Worm (Caenorhabditis elegans) whole organism, L1 larva: ENCODE results near the gene alh-9.

Experiments
- C04F5.9 ChIP-seq: sonication (generic microtip); optimal IDR thresholded peaks from 2 replicates; lab custom pipeline; 2016; ENCODE audit warnings: missing genetic modification characterization, missing compliant biosample characterization
- C16A3.4 ChIP-seq: fragments of 150-350 bp; optimal IDR thresholded peaks from 2 replicates; lab custom pipeline; 2014; ENCODE audit warnings: missing biosample characterization, missing genetic modification characterization
- Y116A8C.19 ChIP-seq: sonication (generic microtip); optimal IDR thresholded peaks from 2 replicates; lab custom pipeline; 2016; ENCODE audit warnings: missing compliant biosample characterization, missing genetic modification characterization, borderline replicate concordance
- alr-1 ChIP-seq: fragments of 200-800 bp; sonication (Bioruptor generic); optimal IDR thresholded peaks from 2 replicates; lab custom pipeline; 2018; ENCODE audit warnings: borderline replicate concordance, mild to moderate bottlenecking, missing genetic modification characterization, missing compliant biosample characterization
- aly-2 ChIP-seq: fragments of 150-350 bp; optimal IDR thresholded peaks from 2 replicates; lab custom pipeline; 2014; ENCODE audit warnings: missing biosample characterization, missing genetic modification characterization
- ama-1 ChIP-seq: fragments of 150-350 bp; optimal IDR thresholded peaks from 2 replicates; lab custom pipeline; 2014
- blmp-1 ChIP-seq: fragments of 150-350 bp; optimal IDR thresholded peaks from 2 replicates; lab custom pipeline; 2014; ENCODE audit warnings: missing biosample characterization, missing genetic modification characterization
- ceh-63 ChIP-seq: fragments of 200-800 bp; sonication (Bioruptor generic); optimal IDR thresholded peaks from 2 replicates; lab custom pipeline; 2018; ENCODE audit warnings: mild to moderate bottlenecking, missing genetic modification characterization, missing compliant biosample characterization
- ceh-8 ChIP-seq: fragments of 200-800 bp; sonication (Bioruptor generic); optimal IDR thresholded peaks from 2 replicates; lab custom pipeline; 2018; ENCODE audit warnings: mild to moderate bottlenecking, missing genetic modification characterization, moderate library complexity, missing compliant biosample characterization
- ceh-82 ChIP-seq, 3 experiments: fragments of 150-350 bp in 1 of 3; sonication (generic microtip) in 2 of 3; optimal IDR thresholded peaks; 2 replicates each; lab custom pipeline; 2014 to 2017; ENCODE audit warnings: missing biosample characterization in 3 of 3, missing genetic modification characterization in 3 of 3
- dpl-1 ChIP-seq, 3 experiments: fragments of 150-350 bp in 2 of 3; sonication (generic microtip) in 1 of 3; optimal IDR thresholded peaks; 2 replicates each; lab custom pipeline; 2014 to 2017; ENCODE audit warnings: missing biosample characterization in 3 of 3, missing genetic modification characterization in 3 of 3, missing genetic modification reagents in 3 of 3
- efl-1 ChIP-seq, 4 experiments: fragments of 150-350 bp; optimal IDR thresholded peaks in 3 of 4; peaks in 1 of 4; 1 replicate in 1 of 4; 2 replicates in 3 of 4; lab custom pipeline; 2014; ENCODE audit warnings: missing biosample characterization in 2 of 4, missing genetic modification characterization in 2 of 4, missing genetic modification reagents in 2 of 4
- egl-27 ChIP-seq, 2 experiments: fragments of 150-350 bp in 1 of 2; sonication (generic microtip); optimal IDR thresholded peaks; 3 replicates each; lab custom pipeline; 2017 to 2018; ENCODE audit warnings: missing biosample characterization in 2 of 2, missing genetic modification characterization in 2 of 2, missing genetic modification reagents in 2 of 2
- elt-2 ChIP-seq: sonication (generic microtip); optimal IDR thresholded peaks from 2 replicates; lab custom pipeline; 2016; ENCODE audit warnings: missing genetic modification characterization, mild to moderate bottlenecking, inconsistent platforms, missing compliant biosample characterization, missing genetic modification reagents
- ets-5 ChIP-seq: fragments of 200-800 bp; sonication (Bioruptor generic); IDR thresholded peaks from 2 replicates; pipeline ENCODE4 v1.3.6; 2022; ENCODE audit warnings: missing genetic modification characterization, missing compliant biosample characterization
- fkh-10 ChIP-seq: sonication (generic microtip); optimal IDR thresholded peaks from 2 replicates; lab custom pipeline; 2017; ENCODE audit warnings: missing biosample characterization, missing genetic modification reagents, missing genetic modification characterization
- fkh-8 ChIP-seq: sonication (generic microtip); optimal IDR thresholded peaks from 2 replicates; lab custom pipeline; 2016; ENCODE audit warnings: mild to moderate bottlenecking, missing genetic modification characterization, missing compliant biosample characterization
- fos-1 ChIP-seq: fragments of 150-350 bp; optimal IDR thresholded peaks from 2 replicates; lab custom pipeline; 2014; ENCODE audit warnings: missing biosample characterization, missing genetic modification characterization
- grh-1 ChIP-seq: fragments of 200-800 bp; sonication (Bioruptor generic); IDR thresholded peaks from 2 replicates; pipeline ENCODE4 v1.3.6; 2022; ENCODE audit warnings: missing genetic modification reagents, missing genetic modification characterization, missing compliant biosample characterization
- hlh-17 ChIP-seq: fragments of 200-800 bp; sonication (Bioruptor generic); optimal IDR thresholded peaks from 2 replicates; lab custom pipeline; 2018; ENCODE audit warnings: missing genetic modification characterization, mild to moderate bottlenecking, missing compliant biosample characterization, moderate library complexity, borderline replicate concordance
- hlh-4 ChIP-seq: sonication (generic microtip); optimal IDR thresholded peaks from 2 replicates; lab custom pipeline; 2016; ENCODE audit warnings: mild to moderate bottlenecking, missing genetic modification characterization, missing compliant biosample characterization
- irx-1 ChIP-seq: sonication (generic microtip); optimal IDR thresholded peaks from 2 replicates; lab custom pipeline; 2016; ENCODE audit warnings: missing genetic modification characterization, missing compliant biosample characterization
- isw-1 ChIP-seq: fragments of 200-800 bp; sonication (Bioruptor generic); IDR thresholded peaks from 2 replicates; pipeline ENCODE4 v1.3.6; 2022; ENCODE audit warnings: missing genetic modification characterization, missing compliant biosample characterization
- lin-15B ChIP-seq: fragments of 150-350 bp; sonication (generic microtip); optimal IDR thresholded peaks from 3 replicates; lab custom pipeline; 2014; ENCODE audit warnings: missing biosample characterization, missing genetic modification characterization
- lin-35 ChIP-seq, 2 experiments: fragments of 150-350 bp; optimal IDR thresholded peaks; 2 replicates each; lab custom pipeline; 2014; ENCODE audit warnings: missing biosample characterization in 2 of 2, missing genetic modification characterization in 2 of 2, missing genetic modification reagents in 2 of 2
- lir-3 ChIP-seq: sonication (generic microtip); optimal IDR thresholded peaks from 2 replicates; lab custom pipeline; 2016; ENCODE audit warnings: mild to moderate bottlenecking, missing genetic modification characterization, moderate library complexity, missing compliant biosample characterization; ENCODE audit not compliant: poor library complexity
- lsy-2 ChIP-seq, 2 experiments: fragments of 150-350 bp; optimal IDR thresholded peaks; 2 replicates each; lab custom pipeline; 2014; ENCODE audit warnings: missing biosample characterization in 2 of 2, missing genetic modification characterization in 2 of 2
- mab-9 ChIP-seq: fragments of 200-800 bp; sonication (Bioruptor generic); IDR thresholded peaks from 2 replicates; pipeline ENCODE4 v1.3.6; 2022; ENCODE audit warnings: missing genetic modification reagents, missing genetic modification characterization, missing compliant biosample characterization
- mdl-1 ChIP-seq, 2 experiments: fragments of 150-350 bp; optimal IDR thresholded peaks; 2 replicates each; lab custom pipeline; 2014 to 2017; ENCODE audit warnings: missing biosample characterization in 2 of 2, missing genetic modification characterization in 2 of 2, inconsistent platforms in 1 of 2
- nhr-11 ChIP-seq: fragments of 150-350 bp; optimal IDR thresholded peaks from 2 replicates; lab custom pipeline; 2014; ENCODE audit warnings: missing biosample characterization, missing genetic modification characterization
- nhr-28 ChIP-seq: fragments of 150-350 bp; optimal IDR thresholded peaks from 2 replicates; lab custom pipeline; 2014; ENCODE audit warnings: missing biosample characterization, missing genetic modification characterization
- nhr-71 ChIP-seq: sonication (generic microtip); optimal IDR thresholded peaks from 2 replicates; lab custom pipeline; 2016; ENCODE audit warnings: mild to moderate bottlenecking, missing genetic modification characterization, moderate library complexity, missing compliant biosample characterization
- nhr-84 ChIP-seq: sonication (generic microtip); optimal IDR thresholded peaks from 2 replicates; lab custom pipeline; 2017; ENCODE audit warnings: missing biosample characterization, missing genetic modification characterization
- nhr-85 ChIP-seq: sonication (generic microtip); peaks from one replicate; lab custom pipeline; 2016; ENCODE audit warnings: missing genetic modification characterization, inconsistent platforms, missing compliant biosample characterization
- nhr-90 ChIP-seq: sonication (generic microtip); optimal IDR thresholded peaks from 2 replicates; lab custom pipeline; 2016; ENCODE audit warnings: mild to moderate bottlenecking, missing genetic modification characterization, missing compliant biosample characterization; ENCODE audit not compliant: poor library complexity
- pqm-1 ChIP-seq: sonication (generic microtip); optimal IDR thresholded peaks from 3 replicates; lab custom pipeline; 2017; ENCODE audit warnings: missing biosample characterization, missing genetic modification characterization
- skn-1 ChIP-seq: fragments of 150-350 bp; optimal IDR thresholded peaks from 2 replicates; lab custom pipeline; 2014; ENCODE audit warnings: missing biosample characterization, missing genetic modification characterization
- snu-23 ChIP-seq: sonication (generic microtip); optimal IDR thresholded peaks from 2 replicates; lab custom pipeline; 2016; ENCODE audit warnings: missing genetic modification characterization, missing compliant biosample characterization
- sox-4 ChIP-seq: sonication (generic microtip); optimal IDR thresholded peaks from 2 replicates; lab custom pipeline; 2016; ENCODE audit warnings: missing genetic modification characterization, missing compliant biosample characterization
- sup-37 ChIP-seq: fragments of 200-800 bp; sonication (Bioruptor generic); optimal IDR thresholded peaks from 2 replicates; lab custom pipeline; 2018; ENCODE audit warnings: mild to moderate bottlenecking, missing genetic modification characterization, missing compliant biosample characterization
- swsn-7 ChIP-seq: sonication (generic microtip); optimal IDR thresholded peaks from 2 replicates; lab custom pipeline; 2016; ENCODE audit warnings: missing genetic modification characterization, missing compliant biosample characterization
- tbx-2 ChIP-seq: sonication (generic microtip); optimal IDR thresholded peaks from 2 replicates; lab custom pipeline; 2016; ENCODE audit warnings: missing genetic modification characterization, missing compliant biosample characterization
- tlp-1 ChIP-seq: fragments of 150-350 bp; optimal IDR thresholded peaks from 2 replicates; lab custom pipeline; 2014; ENCODE audit warnings: missing biosample characterization, missing genetic modification characterization
- unc-62 ChIP-seq: fragments of 150-350 bp; optimal IDR thresholded peaks from 2 replicates; lab custom pipeline; 2014; ENCODE audit warnings: missing biosample characterization, missing genetic modification reagents, missing genetic modification characterization
- unc-86 ChIP-seq: sonication (generic microtip); optimal IDR thresholded peaks from 2 replicates; lab custom pipeline; 2016; ENCODE audit warnings: missing genetic modification characterization, missing compliant biosample characterization
- unc-98 ChIP-seq: fragments of 200-800 bp; sonication (Bioruptor generic); IDR thresholded peaks from 2 replicates; pipeline ENCODE4 v1.3.6; 2022; ENCODE audit warnings: missing genetic modification characterization, missing compliant biosample characterization
- vab-15 ChIP-seq: sonication (generic microtip); optimal IDR thresholded peaks from 2 replicates; lab custom pipeline; 2017; ENCODE audit warnings: missing genotype, mild to moderate bottlenecking, missing genetic modification characterization, missing compliant biosample characterization
- xbp-1 ChIP-seq: sonication (generic microtip); optimal IDR thresholded peaks from 2 replicates; lab custom pipeline; 2016; ENCODE audit warnings: missing genetic modification characterization, missing compliant biosample characterization
- zag-1 ChIP-seq: fragments of 150-350 bp; optimal IDR thresholded peaks from 2 replicates; lab custom pipeline; 2014; ENCODE audit warnings: missing biosample characterization, missing genetic modification characterization
- ztf-11 ChIP-seq, 2 experiments: sonication (generic microtip); optimal IDR thresholded peaks; 2 replicates each; lab custom pipeline; 2016 to 2017; ENCODE audit warnings: missing genetic modification characterization in 2 of 2, missing biosample characterization in 1 of 2, missing compliant biosample characterization in 1 of 2
- ztf-4 ChIP-seq: fragments of 150-350 bp; optimal IDR thresholded peaks from 2 replicates; lab custom pipeline; 2014; ENCODE audit warnings: missing biosample characterization, missing genetic modification characterization

The alh-9 gene

ce11 chrIII:5876867-5877641, 21.2 kb downstream of the alh-9 start:
- no peak for TF ChIP-seq C16A3.4 (tag; lab: Kevin White, UChicago)
- TF ChIP-seq unc-62 (GFP tag; lab: Kevin White, UChicago): no peak
- TF ChIP-seq C04F5.9 (tag; lab: Kevin White, UChicago): no peak
- TF ChIP-seq hlh-4 (tag; lab: Kevin White, UChicago): no peak
- no peak for TF ChIP-seq lin-15B (tag; lab: Kevin White, UChicago)
- peak; percentile 90 for TF ChIP-seq blmp-1
- TF ChIP-seq skn-1: no peak
- TF ChIP-seq grh-1 (GFP tag; lab: Robert Waterston, UW): peak; percentile 26; the same call in 1 of the 2 replicates
- TF ChIP-seq tbx-2 (tag; lab: Kevin White, UChicago): no peak
- no peak for TF ChIP-seq efl-1 (optimal IDR thresholded peaks at IDR 0.05; lab: Kevin White, UChicago)
- peak in 1 of 2 experiments; percentile 78 for TF ChIP-seq efl-1 (GFP tag; optimal IDR thresholded peaks at IDR 0.05 in 1 of 2; lab: Kevin White, UChicago)
- TF ChIP-seq lsy-2 (tag; optimal IDR thresholded peaks at IDR 0.05; lab: Kevin White, UChicago): no peak
- no peak for TF ChIP-seq irx-1 (tag; lab: Kevin White, UChicago)
- TF ChIP-seq swsn-7 (tag; lab: Kevin White, UChicago): no peak
- no peak for TF ChIP-seq ztf-11 (tag; optimal IDR thresholded peaks at IDR 0.05; lab: Kevin White, UChicago)
- no peak for TF ChIP-seq fkh-10
- no peak for TF ChIP-seq ama-1
- TF ChIP-seq nhr-28: no peak
- TF ChIP-seq nhr-90: peak; percentile 58
- no peak for TF ChIP-seq ets-5
- TF ChIP-seq tlp-1 (tag; lab: Kevin White, UChicago): no peak
- TF ChIP-seq nhr-84: no peak
- no peak for TF ChIP-seq Y116A8C.19
- peak in 1 of 2 experiments; percentile 0 for TF ChIP-seq mdl-1 (tag; optimal IDR thresholded peaks at IDR 0.05; lab: Kevin White, UChicago)
- TF ChIP-seq dpl-1 (GFP tag; optimal IDR thresholded peaks at IDR 0.05; lab: Kevin White, UChicago): no peak
- no peak for TF ChIP-seq ztf-4 (tag; lab: Kevin White, UChicago)
- no peak for TF ChIP-seq alr-1 (tag; lab: Kevin White, UChicago)
- peak; percentile 38 for TF ChIP-seq elt-2
- no peak for TF ChIP-seq fkh-8 (tag; lab: Kevin White, UChicago)
- no peak for TF ChIP-seq xbp-1 (tag; lab: Kevin White, UChicago)
- TF ChIP-seq ceh-63: no peak
- no peak for TF ChIP-seq ceh-8 (GFP tag; lab: Kevin White, UChicago)
- no peak for TF ChIP-seq sox-4 (tag; lab: Kevin White, UChicago)
- no peak for TF ChIP-seq isw-1
- peak; percentile 73 for TF ChIP-seq nhr-71 (tag; lab: Kevin White, UChicago)
- TF ChIP-seq egl-27 (tag; optimal IDR thresholded peaks at IDR 0.05; lab: Kevin White, UChicago): no peak
- no peak for TF ChIP-seq aly-2 (tag; lab: Kevin White, UChicago)
- no peak for TF ChIP-seq ceh-82 (tag; optimal IDR thresholded peaks at IDR 0.05; lab: Kevin White, UChicago)
- no peak for TF ChIP-seq hlh-17 (GFP tag; lab: Kevin White, UChicago)
- no peak for TF ChIP-seq unc-98 (GFP tag; lab: Robert Waterston, UW)
- no peak for TF ChIP-seq fos-1 (tag; lab: Kevin White, UChicago)
- no peak for TF ChIP-seq unc-86 (tag; lab: Kevin White, UChicago)
- no peak for TF ChIP-seq nhr-11 (tag; lab: Kevin White, UChicago)
- no peak for TF ChIP-seq lir-3
- no peak for TF ChIP-seq mab-9
- TF ChIP-seq snu-23 (GFP tag; lab: Kevin White, UChicago): peak; percentile 65
- peak; percentile 38 for TF ChIP-seq nhr-85 (tag; lab: Kevin White, UChicago)
- no peak for TF ChIP-seq sup-37 (GFP tag; lab: Kevin White, UChicago)
- TF ChIP-seq lin-35 (GFP tag; optimal IDR thresholded peaks at IDR 0.05; lab: Kevin White, UChicago): peak in 1 of 2 experiments; percentile 62
- no peak for TF ChIP-seq pqm-1
- TF ChIP-seq vab-15 (tag; lab: Kevin White, UChicago): no peak
- TF ChIP-seq zag-1: no peak
